Fruit fly (Drosophila melanogaster): Measurements from ENCODE around the gene Dup99B.

The Dup99B gene

DNA sequence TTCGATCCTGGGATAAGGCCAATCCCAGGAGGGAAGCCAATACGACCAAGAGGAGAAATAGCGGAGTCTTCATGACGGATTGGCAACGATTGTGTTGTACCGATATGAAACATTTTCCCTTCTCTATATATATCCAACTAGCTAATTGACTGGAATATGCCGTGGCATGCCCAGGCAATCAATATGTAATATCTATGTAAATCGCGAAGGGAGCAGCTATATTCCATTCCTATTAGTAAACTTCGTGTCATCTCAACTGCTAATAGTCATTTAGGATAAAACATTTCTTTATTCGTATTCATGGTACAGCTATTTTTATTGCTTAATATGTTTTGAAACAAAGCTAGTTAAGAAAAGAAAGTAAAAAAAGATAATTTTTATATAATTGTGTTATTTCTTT, at the start of gene Dup99B:
Gene Dup99B, minus strand, starts transcription at position 101 of the 400 bp plus-strand sequence.
- TF ChIP-seq Ets98B (GFP tag; IDR thresholded peaks at IDR 0.05): no peak
- TF ChIP-seq EcR (GFP tag; optimal IDR thresholded peaks at IDR 0.05): no peak
- no peak for TF ChIP-seq CG8301 (tag; optimal IDR thresholded peaks at IDR 0.05)
- no peak for TF ChIP-seq CG12605 (GFP tag; IDR thresholded peaks at IDR 0.05)
- no peak for TF ChIP-seq CG17806 (tag; optimal IDR thresholded peaks at IDR 0.05)

DNA sequence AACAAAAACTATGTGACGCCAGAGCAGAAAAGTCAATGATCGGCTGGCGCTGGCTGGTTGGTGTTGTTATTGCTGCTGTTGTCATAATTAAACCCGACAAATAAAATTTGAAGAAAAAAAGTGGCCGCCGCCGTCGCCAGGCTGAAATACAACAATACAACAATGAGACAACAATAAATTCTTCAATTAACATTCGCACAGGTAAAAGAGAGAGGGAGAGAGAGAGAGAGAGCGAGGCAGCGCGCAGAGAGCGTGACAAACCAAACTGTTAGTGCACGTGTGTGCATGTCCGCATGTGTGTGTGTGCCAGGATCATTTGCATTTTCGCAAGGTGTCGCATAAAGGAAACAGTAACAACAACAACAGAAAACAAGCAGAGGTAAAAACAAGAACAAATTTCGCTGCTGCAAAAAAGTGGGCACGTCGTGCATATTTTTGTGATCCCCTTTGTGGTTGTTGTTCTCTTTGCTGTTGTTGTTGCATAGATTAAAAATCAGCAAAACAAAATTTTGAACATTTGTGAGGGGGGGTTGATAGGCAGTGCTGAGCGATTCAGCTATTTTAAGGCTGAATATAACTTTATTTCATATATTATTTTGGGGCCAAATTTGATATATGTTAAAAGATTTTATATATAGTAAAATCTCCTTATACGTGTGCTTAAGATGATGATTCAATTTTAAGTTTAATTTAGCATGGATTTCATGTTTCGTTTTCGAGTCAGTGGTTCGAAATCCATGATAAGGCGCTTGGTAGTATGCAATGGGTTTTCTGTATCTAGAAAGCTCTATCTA, 49.3 kb upstream of the Dup99B start:
- TF ChIP-seq gl (tag; optimal IDR thresholded peaks at IDR 0.05) (no peak), CG10348 (GFP tag; IDR thresholded peaks at IDR 0.05) (no peak), CG34367 (tag; optimal IDR thresholded peaks at IDR 0.05) (no peak), Pif1B (GFP tag; optimal IDR thresholded peaks at IDR 0.05) (no peak), Ets98B (GFP tag; IDR thresholded peaks at IDR 0.05) (no peak), Pif1A (GFP tag; optimal IDR thresholded peaks at IDR 0.05) (no peak), CG13204 (GFP tag; optimal IDR thresholded peaks at IDR 0.05) (peak; percentile 11), CG14655 (GFP tag; optimal IDR thresholded peaks at IDR 0.05) (no peak), CG8159 (tag; optimal IDR thresholded peaks at IDR 0.05) (no peak), CG8301 (tag; optimal IDR thresholded peaks at IDR 0.05) (no peak), EcR (GFP tag; optimal IDR thresholded peaks at IDR 0.05) (peak; percentile 95), CG12605 (GFP tag; IDR thresholded peaks at IDR 0.05) (no peak), Snoo (tag; optimal IDR thresholded peaks at IDR 0.05) (no peak), CG17806 (tag; optimal IDR thresholded peaks at IDR 0.05) (no peak)

DNA sequence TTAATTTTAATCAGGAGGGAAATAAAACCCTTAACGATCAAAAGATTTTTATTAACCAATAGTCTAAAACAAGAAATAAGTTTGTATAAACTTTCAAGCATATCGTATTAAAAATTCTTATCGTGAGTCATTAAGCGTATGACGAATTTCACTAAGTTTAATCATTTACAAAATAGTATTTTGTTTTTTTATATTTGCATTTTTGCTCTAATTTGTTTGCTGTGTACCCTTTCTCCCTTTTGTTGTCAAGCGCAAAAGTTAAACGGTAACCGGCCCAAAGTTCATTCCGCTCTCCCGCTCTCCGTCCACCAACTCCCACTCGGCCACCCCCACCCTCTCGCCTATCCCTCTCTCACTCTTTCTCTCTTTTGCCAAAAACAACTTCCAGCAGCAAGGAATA, 48.6 kb upstream of the Dup99B start:
- peak; percentile 22 for TF ChIP-seq CG17806 (tag; optimal IDR thresholded peaks at IDR 0.05)
- TF ChIP-seq CG8159 (tag; optimal IDR thresholded peaks at IDR 0.05): peak; percentile 43
- no peak for TF ChIP-seq CG32121 (GFP tag; IDR thresholded peaks at IDR 0.05)
- no peak for TF ChIP-seq CG9948 (tag; optimal IDR thresholded peaks at IDR 0.05)
- peak; percentile 29 for TF ChIP-seq CG14655 (GFP tag; optimal IDR thresholded peaks at IDR 0.05)

DNA sequence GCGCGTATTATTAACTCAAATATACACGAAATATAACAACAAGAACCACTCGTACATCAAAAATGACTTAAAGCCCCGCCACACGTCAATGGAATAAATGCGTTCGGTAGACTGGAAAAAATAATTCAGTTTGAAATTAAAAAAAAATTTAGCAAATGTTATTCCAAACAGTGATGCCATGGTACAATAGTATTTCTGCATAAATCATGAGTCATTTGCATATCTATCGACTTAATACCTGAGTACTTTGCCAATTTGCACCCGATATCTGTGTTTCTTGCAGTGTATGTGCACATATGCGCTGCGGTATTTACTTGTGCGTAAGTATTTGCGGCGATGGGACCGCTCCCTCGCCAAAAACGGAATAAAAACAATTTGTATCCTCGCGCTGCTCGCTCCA, 48.0 kb upstream of the Dup99B start:
- TF ChIP-seq gl (tag; optimal IDR thresholded peaks at IDR 0.05): peak; percentile 52
- TF ChIP-seq CG8159 (tag; optimal IDR thresholded peaks at IDR 0.05): peak; percentile 85
- peak; percentile 75 for TF ChIP-seq CG9948 (tag; optimal IDR thresholded peaks at IDR 0.05)
- TF ChIP-seq CG34367 (tag; optimal IDR thresholded peaks at IDR 0.05): peak; percentile 72
- TF ChIP-seq CG12605 (GFP tag; IDR thresholded peaks at IDR 0.05): peak; percentile 56
- TF ChIP-seq Snoo (tag; optimal IDR thresholded peaks at IDR 0.05): peak; percentile 93
- TF ChIP-seq Pif1A (GFP tag; optimal IDR thresholded peaks at IDR 0.05): peak; percentile 93
- peak; percentile 36 for TF ChIP-seq CG13204 (GFP tag; optimal IDR thresholded peaks at IDR 0.05)
- TF ChIP-seq CG10348 (GFP tag; IDR thresholded peaks at IDR 0.05): no peak
- peak; percentile 51 for TF ChIP-seq EcR (GFP tag; optimal IDR thresholded peaks at IDR 0.05)
- TF ChIP-seq CG32121 (GFP tag; IDR thresholded peaks at IDR 0.05): peak; percentile 58
- TF ChIP-seq fd96Ca (GFP tag; IDR thresholded peaks at IDR 0.05): peak; percentile 77
- TF ChIP-seq CG8301 (tag; optimal IDR thresholded peaks at IDR 0.05): peak; percentile 70
- peak; percentile 83 for TF ChIP-seq CG15710 (tag; optimal IDR thresholded peaks at IDR 0.05)
- peak; percentile 72 for TF ChIP-seq Ets98B (GFP tag; IDR thresholded peaks at IDR 0.05)
- peak; percentile 85 for TF ChIP-seq CG4496 (GFP tag; IDR thresholded peaks at IDR 0.05)
- peak; percentile 81 for TF ChIP-seq CG17806 (tag; optimal IDR thresholded peaks at IDR 0.05)
- peak; percentile 74 for TF ChIP-seq Pif1B (GFP tag; optimal IDR thresholded peaks at IDR 0.05)
- peak; percentile 46 for TF ChIP-seq D1 (tag; optimal IDR thresholded peaks at IDR 0.05)
- peak; percentile 71 for TF ChIP-seq CG14655 (GFP tag; optimal IDR thresholded peaks at IDR 0.05)
- TF ChIP-seq rn (GFP tag; IDR thresholded peaks at IDR 0.05): peak; percentile 69

DNA sequence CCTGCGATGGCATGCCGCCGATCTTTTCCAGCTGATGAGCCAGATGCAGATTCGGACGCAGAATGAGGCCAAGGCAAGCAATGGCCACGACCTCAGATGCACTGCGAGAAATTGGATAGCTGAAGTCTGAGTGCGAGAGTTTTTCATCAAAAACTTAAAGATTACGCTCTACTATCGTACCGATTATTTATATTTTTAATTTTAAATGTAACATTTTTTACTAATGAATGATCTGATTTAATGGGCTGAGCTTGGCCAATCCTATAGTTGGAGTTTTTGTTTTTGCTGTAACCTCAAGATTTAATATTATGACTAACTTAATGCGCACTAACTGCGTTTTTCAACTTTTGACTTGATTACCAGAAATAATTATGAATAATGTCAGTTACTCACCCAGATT, 47.1 kb upstream of the Dup99B start:
- TF ChIP-seq CG32121 (GFP tag; IDR thresholded peaks at IDR 0.05) (no peak), CG12605 (GFP tag; IDR thresholded peaks at IDR 0.05) (no peak), Ets98B (GFP tag; IDR thresholded peaks at IDR 0.05) (no peak), CG10348 (GFP tag; IDR thresholded peaks at IDR 0.05) (no peak), CG15710 (tag; optimal IDR thresholded peaks at IDR 0.05) (peak; percentile 50), CG9948 (tag; optimal IDR thresholded peaks at IDR 0.05) (peak; percentile 3), Pif1A (GFP tag; optimal IDR thresholded peaks at IDR 0.05) (peak; percentile 31), CG17806 (tag; optimal IDR thresholded peaks at IDR 0.05) (peak; percentile 12), CG14655 (GFP tag; optimal IDR thresholded peaks at IDR 0.05) (peak; percentile 34), gl (tag; optimal IDR thresholded peaks at IDR 0.05) (no peak), CG4496 (GFP tag; IDR thresholded peaks at IDR 0.05) (peak; percentile 29; the same call in 1 of the 3 replicates), Snoo (tag; optimal IDR thresholded peaks at IDR 0.05) (peak; percentile 71), CG8159 (tag; optimal IDR thresholded peaks at IDR 0.05) (peak; percentile 59), Pif1B (GFP tag; optimal IDR thresholded peaks at IDR 0.05) (peak; percentile 2), D1 (tag; optimal IDR thresholded peaks at IDR 0.05) (no peak), CG8301 (tag; optimal IDR thresholded peaks at IDR 0.05) (peak; percentile 14), EcR (GFP tag; optimal IDR thresholded peaks at IDR 0.05) (no peak), CG34367 (tag; optimal IDR thresholded peaks at IDR 0.05) (peak; percentile 12), fd96Ca (GFP tag; IDR thresholded peaks at IDR 0.05) (0 out of 3 replicates have a peak, but pooled peaks have one; percentile 31), CG13204 (GFP tag; optimal IDR thresholded peaks at IDR 0.05) (no peak)

DNA sequence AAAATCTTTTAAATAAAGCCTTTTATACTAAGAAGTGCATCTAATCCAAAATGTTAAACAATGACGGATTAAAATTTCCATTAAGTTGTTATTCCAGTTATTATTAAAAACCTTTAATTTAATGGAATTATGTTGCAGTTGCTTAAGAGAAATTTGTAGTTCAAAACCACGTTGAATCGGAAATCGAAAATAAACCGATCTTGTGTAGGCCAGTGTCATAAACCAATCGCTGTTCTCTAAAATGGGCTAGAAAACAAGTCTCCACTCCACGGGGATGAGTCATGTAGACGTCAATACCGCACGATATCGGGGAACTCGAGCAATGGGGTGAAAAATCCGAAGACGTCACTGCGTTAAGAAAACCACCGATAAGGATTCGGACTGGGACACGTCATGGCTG, 46.4 kb upstream of the Dup99B start:
- TF ChIP-seq CG8159 (tag; optimal IDR thresholded peaks at IDR 0.05) (peak; percentile 35), CG15710 (tag; optimal IDR thresholded peaks at IDR 0.05) (peak; percentile 22), gl (tag; optimal IDR thresholded peaks at IDR 0.05) (no peak), rn (GFP tag; IDR thresholded peaks at IDR 0.05) (no peak), Pif1B (GFP tag; optimal IDR thresholded peaks at IDR 0.05) (no peak)
